Worm (Caenorhabditis elegans): ENCODE data around the gene ldb-1.

DNA sequence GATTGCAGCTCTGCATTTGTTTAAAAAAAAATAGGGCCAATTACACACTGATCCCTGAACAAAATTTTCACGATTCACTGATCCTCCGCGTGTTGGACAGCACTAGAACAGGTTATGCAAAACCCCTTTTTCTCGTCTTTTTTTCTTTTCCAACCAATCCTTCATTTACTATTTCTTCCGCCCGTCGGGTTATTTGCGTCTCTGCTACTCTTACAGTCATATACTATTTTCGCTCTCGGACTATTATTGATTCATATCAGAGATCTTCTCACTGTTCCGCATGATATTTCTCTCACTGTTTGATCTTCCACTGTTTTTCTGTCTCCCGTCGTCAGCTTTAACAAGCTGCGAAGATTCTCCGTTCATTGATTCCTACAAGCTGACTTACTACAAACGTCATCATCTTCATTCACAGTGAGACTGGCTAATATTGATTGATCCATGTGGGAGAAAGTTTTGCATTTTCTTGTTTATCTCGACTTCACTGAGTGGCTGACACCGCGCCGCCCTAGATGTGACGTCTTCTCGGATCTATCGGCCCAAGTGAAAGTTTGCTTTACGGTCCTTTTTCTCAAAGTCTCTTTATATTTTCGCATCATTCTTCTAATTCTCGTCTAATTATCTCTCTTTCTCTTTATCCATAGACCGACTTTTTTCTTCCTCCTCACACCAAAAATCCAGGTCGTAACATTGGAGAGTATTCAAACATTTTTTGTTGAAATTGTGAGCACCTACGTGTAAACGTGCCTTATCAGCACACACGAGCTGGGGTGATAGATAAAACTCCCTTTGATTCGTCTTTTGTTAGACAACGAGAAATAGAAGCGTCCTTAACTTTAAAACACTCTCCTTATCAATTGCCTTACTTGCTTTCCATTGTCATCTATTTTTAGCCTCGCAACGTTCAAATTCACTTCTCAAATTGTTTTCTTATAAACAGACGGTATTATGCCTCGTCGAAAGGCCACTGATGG, 7.7 kb downstream of the ldb-1 start:
- TF ChIP-seq nhr-11 (tag; optimal IDR thresholded peaks at IDR 0.05), result no peak
- TF ChIP-seq madf-5 (GFP tag; IDR thresholded peaks at IDR 0.05), result no peak
- no peak for TF ChIP-seq fkh-10 (GFP tag; optimal IDR thresholded peaks at IDR 0.05)
- TF ChIP-seq hif-1 (tag; optimal IDR thresholded peaks at IDR 0.05), result no peak
- no peak for TF ChIP-seq nhr-10 (tag; optimal IDR thresholded peaks at IDR 0.05)
- TF ChIP-seq aly-2 (tag; optimal IDR thresholded peaks at IDR 0.05), result no peak
- no peak for TF ChIP-seq ceh-82 (tag; optimal IDR thresholded peaks at IDR 0.05)
- TF ChIP-seq ceh-62 (tag; optimal IDR thresholded peaks at IDR 0.05), result no peak
- no peak for TF ChIP-seq egl-27 (tag; optimal IDR thresholded peaks at IDR 0.05)
- TF ChIP-seq hmg-1.1 (GFP tag; IDR thresholded peaks at IDR 0.05), result no peak
- no peak for TF ChIP-seq cey-2 (tag; optimal IDR thresholded peaks at IDR 0.05; ENCODE audit: borderline replicate concordance, insufficient read depth)
- no peak for TF ChIP-seq ama-1 (optimal IDR thresholded peaks at IDR 0.05)
- TF ChIP-seq snpc-1.2 (GFP tag; IDR thresholded peaks at IDR 0.05), result no peak
- no peak for TF ChIP-seq mep-1 (tag; optimal IDR thresholded peaks at IDR 0.05)
